Worm (Caenorhabditis elegans) whole organism, young adult: ENCODE results near the gene srbc-55.

Experiments used
- B0019.2 ChIP-seq: fragments of 200-800 bp; sonication (Bioruptor generic); conservative IDR thresholded peaks from 2 replicates; pipeline ENCODE4 v1.3.6; 2022; ENCODE audit warnings: missing genetic modification reagents, missing genetic modification characterization, missing compliant biosample characterization
- F37B4.10 ChIP-seq: fragments of 200-800 bp; sonication (Bioruptor generic); IDR thresholded peaks from 2 replicates; pipeline ENCODE4 v1.3.6; 2022; ENCODE audit warnings: missing genetic modification characterization, missing compliant biosample characterization
- F57A8.1 ChIP-seq: fragments of 200-800 bp; sonication (Bioruptor generic); optimal IDR thresholded peaks from 2 replicates; lab custom pipeline; 2018; ENCODE audit warnings: mild to moderate bottlenecking, missing genetic modification characterization, moderate library complexity, missing compliant biosample characterization
- K12H6.12 ChIP-seq: fragments of 200-800 bp; sonication (Bioruptor generic); optimal IDR thresholded peaks from 2 replicates; lab custom pipeline; 2018; ENCODE audit warnings: mild to moderate bottlenecking, missing genetic modification characterization, missing compliant biosample characterization
- T07F8.4 ChIP-seq: sonication (generic microtip); optimal IDR thresholded peaks from 2 replicates; lab custom pipeline; 2016; ENCODE audit warnings: mild to moderate bottlenecking, missing genetic modification characterization, moderate library complexity, missing compliant biosample characterization
- Y67H2A.10 ChIP-seq: fragments of 200-800 bp; sonication (Bioruptor generic); conservative IDR thresholded peaks from 2 replicates; pipeline ENCODE4 v1.3.6; 2022; ENCODE audit warnings: missing genetic modification reagents, missing genetic modification characterization, missing compliant biosample characterization
- akir-1 ChIP-seq: fragments of 200-800 bp; sonication (Bioruptor generic); optimal IDR thresholded peaks from 2 replicates; lab custom pipeline; 2018; ENCODE audit warnings: mild to moderate bottlenecking, missing genetic modification characterization, moderate library complexity, missing compliant biosample characterization
- ama-1 ChIP-seq, 3 experiments: fragments of 150-350 bp in 1 of 3; sonication (generic microtip) in 2 of 3; optimal IDR thresholded peaks; 2 replicates each; lab custom pipeline; 2014 to 2018; ENCODE audit warnings: missing biosample characterization in 2 of 3, missing genetic modification characterization in 2 of 3, missing genetic modification reagents in 2 of 3
- atf-7 ChIP-seq: sonication (generic microtip); optimal IDR thresholded peaks from 2 replicates; lab custom pipeline; 2017; ENCODE audit warnings: mild to moderate bottlenecking, missing genetic modification characterization, missing compliant biosample characterization
- cebp-2 ChIP-seq: fragments of 200-800 bp; sonication (Bioruptor generic); IDR thresholded peaks from 2 replicates; pipeline ENCODE4 v1.3.6; 2022; ENCODE audit warnings: missing genetic modification characterization, missing compliant biosample characterization
- ceh-100 ChIP-seq: fragments of 200-800 bp; sonication (Bioruptor generic); IDR thresholded peaks from 2 replicates; pipeline ENCODE4 v1.3.6; 2022; ENCODE audit warnings: missing genetic modification reagents, missing genetic modification characterization, missing compliant biosample characterization
- ceh-27 ChIP-seq: fragments of 200-800 bp; sonication (Bioruptor generic); optimal IDR thresholded peaks from 2 replicates; lab custom pipeline; 2018; ENCODE audit warnings: mild to moderate bottlenecking, missing genetic modification characterization, moderate library complexity, missing compliant biosample characterization
- dox-1 ChIP-seq: fragments of 200-800 bp; sonication (Bioruptor generic); IDR thresholded peaks from 2 replicates; pipeline ENCODE4 v1.3.6; 2022; ENCODE audit warnings: missing genetic modification reagents, missing genetic modification characterization, missing compliant biosample characterization
- dpl-1 ChIP-seq: fragments of 150-350 bp; optimal IDR thresholded peaks from 2 replicates; lab custom pipeline; 2014; ENCODE audit warnings: missing biosample characterization, missing genetic modification reagents, missing genetic modification characterization
- egrh-3 ChIP-seq: fragments of 200-800 bp; sonication (Bioruptor generic); IDR thresholded peaks from 2 replicates; pipeline ENCODE4 v1.3.6; 2022; ENCODE audit warnings: missing genetic modification reagents, missing genetic modification characterization, missing compliant biosample characterization
- hrde-1 ChIP-seq: sonication (generic microtip); optimal IDR thresholded peaks from 2 replicates; lab custom pipeline; 2016; ENCODE audit warnings: missing genetic modification characterization, mild to moderate bottlenecking, missing compliant biosample characterization, moderate library complexity, missing genotype, missing genetic modification reagents, borderline replicate concordance
- lin-26 ChIP-seq: fragments of 200-800 bp; sonication (Bioruptor generic); IDR thresholded peaks from 2 replicates; pipeline ENCODE4 v1.3.6; 2022; ENCODE audit warnings: missing genetic modification reagents, missing genetic modification characterization, missing compliant biosample characterization
- lin-35 ChIP-seq, 3 experiments: fragments of 150-350 bp in 2 of 3; sonication (generic microtip) in 1 of 3; optimal IDR thresholded peaks; 2 replicates each; lab custom pipeline; 2014 to 2018; ENCODE audit warnings: missing biosample characterization in 3 of 3, missing genetic modification characterization in 3 of 3, missing genetic modification reagents in 3 of 3
- lin-40 ChIP-seq: sonication (generic microtip); optimal IDR thresholded peaks from 2 replicates; lab custom pipeline; 2016; ENCODE audit warnings: missing genetic modification characterization, mild to moderate bottlenecking, missing compliant biosample characterization, missing genotype, missing genetic modification reagents
- lir-1 ChIP-seq: fragments of 200-800 bp; sonication (Bioruptor generic); conservative IDR thresholded peaks from 2 replicates; pipeline ENCODE4 v1.3.6; 2022; ENCODE audit warnings: missing genetic modification reagents, missing genetic modification characterization, missing compliant biosample characterization
- lsy-27 ChIP-seq: sonication (generic microtip); optimal IDR thresholded peaks from 2 replicates; lab custom pipeline; 2017; ENCODE audit warnings: missing genetic modification characterization, mild to moderate bottlenecking, missing compliant biosample characterization, antibody characterized with exemption, missing genotype, borderline replicate concordance; ENCODE audit not compliant: insufficient read depth
- madf-10 ChIP-seq: sonication (generic microtip); optimal IDR thresholded peaks from 2 replicates; lab custom pipeline; 2016; ENCODE audit warnings: mild to moderate bottlenecking, missing genetic modification characterization, missing compliant biosample characterization
- madf-6 ChIP-seq: fragments of 200-800 bp; sonication (Bioruptor generic); IDR thresholded peaks from 2 replicates; pipeline ENCODE4 v1.3.6; 2022; ENCODE audit warnings: missing genetic modification reagents, missing genetic modification characterization, missing compliant biosample characterization
- madf-8 ChIP-seq: fragments of 200-800 bp; sonication (Bioruptor generic); conservative IDR thresholded peaks from 2 replicates; pipeline ENCODE4 v1.3.6; 2022; ENCODE audit warnings: missing genetic modification reagents, missing genetic modification characterization, missing compliant biosample characterization
- mel-28 ChIP-seq: sonication (generic microtip); optimal IDR thresholded peaks from 2 replicates; lab custom pipeline; 2016; ENCODE audit warnings: borderline replicate concordance, mild to moderate bottlenecking, missing genetic modification characterization, missing compliant biosample characterization
- nhr-27 ChIP-seq: fragments of 200-800 bp; sonication (Bioruptor generic); optimal IDR thresholded peaks from 2 replicates; lab custom pipeline; 2018; ENCODE audit warnings: mild to moderate bottlenecking, missing genetic modification characterization, moderate library complexity, missing compliant biosample characterization
- pha-4 ChIP-seq: fragments of 150-350 bp; sonication (generic microtip); optimal IDR thresholded peaks from 2 replicates; lab custom pipeline; 2014; ENCODE audit warnings: missing biosample characterization, missing genetic modification reagents, missing genetic modification characterization
- repo-1 ChIP-seq: sonication (generic microtip); optimal IDR thresholded peaks from 2 replicates; lab custom pipeline; 2017; ENCODE audit warnings: mild to moderate bottlenecking, missing genetic modification characterization, missing compliant biosample characterization
- rpc-1 ChIP-seq, 2 experiments: fragments of 150-350 bp in 1 of 2; sonication (generic microtip) in 1 of 2; optimal IDR thresholded peaks; 2 replicates each; lab custom pipeline; 2014 to 2018; ENCODE audit warnings: missing biosample characterization in 1 of 2, missing genetic modification characterization in 1 of 2, missing genetic modification reagents in 1 of 2, missing genotype in 1 of 2
- snpc-4 ChIP-seq, 5 experiments: fragments of 150-350 bp in 1 of 5; sonication (generic microtip) in 4 of 5; optimal IDR thresholded peaks; 2 replicates each; lab custom pipeline; 2014 to 2018; ENCODE audit warnings: missing genetic modification characterization in 5 of 5, missing biosample characterization in 3 of 5, antibody characterized with exemption in 2 of 5, mild to moderate bottlenecking in 2 of 5, missing compliant biosample characterization in 2 of 5, missing genotype in 2 of 5, moderate library complexity in 2 of 5, missing genetic modification reagents in 1 of 5
- tbx-9 ChIP-seq: sonication (generic microtip); optimal IDR thresholded peaks from 2 replicates; lab custom pipeline; 2016; ENCODE audit warnings: borderline replicate concordance, missing genetic modification characterization, inconsistent platforms, missing compliant biosample characterization
- tlf-1 ChIP-seq: fragments of 200-800 bp; sonication (Bioruptor generic); optimal IDR thresholded peaks from 2 replicates; lab custom pipeline; 2018; ENCODE audit warnings: mild to moderate bottlenecking, missing genetic modification characterization, missing compliant biosample characterization
- unc-62 ChIP-seq: fragments of 150-350 bp; optimal IDR thresholded peaks from 2 replicates; lab custom pipeline; 2014; ENCODE audit warnings: missing biosample characterization, missing genetic modification reagents, missing genetic modification characterization
- xnd-1 ChIP-seq: sonication (generic microtip); optimal IDR thresholded peaks from 2 replicates; lab custom pipeline; 2016; ENCODE audit warnings: missing genotype, missing genetic modification reagents, missing genetic modification characterization, missing compliant biosample characterization
- ztf-18 ChIP-seq: sonication (generic microtip); optimal IDR thresholded peaks from 2 replicates; lab custom pipeline; 2016; ENCODE audit warnings: missing genotype, mild to moderate bottlenecking, missing genetic modification characterization, missing compliant biosample characterization

Gene srbc-55

ce11 chrV:15831586-15831985 lies 1.8 kb upstream of the srbc-55 start, which contains the start of gene srbc-56 (continued):
- no peak for TF ChIP-seq egrh-3 (GFP tag; lab: Robert Waterston, UW)
- no peak for TF ChIP-seq lir-1 (GFP tag; lab: Robert Waterston, UW)
- no peak for TF ChIP-seq pha-4 (tag; lab: Kevin White, UChicago)
- TF ChIP-seq akir-1 (GFP tag; lab: Kevin White, UChicago): no peak
- no peak for TF ChIP-seq unc-62 (GFP tag; lab: Kevin White, UChicago)

- no peak for TF ChIP-seq hrde-1 (tag; lab: Kevin White, UChicago)
- no peak for TF ChIP-seq F57A8.1 (GFP tag; lab: Kevin White, UChicago)
- no peak for TF ChIP-seq madf-8 (GFP tag; lab: Robert Waterston, UW)
- TF ChIP-seq K12H6.12 (tag; lab: Kevin White, UChicago): no peak
- TF ChIP-seq madf-10 (tag; lab: Kevin White, UChicago): no peak
- TF ChIP-seq dpl-1 (GFP tag; lab: Kevin White, UChicago): no peak
- no peak for TF ChIP-seq snpc-4 (GFP tag; optimal IDR thresholded peaks at IDR 0.05; lab: Kevin White, UChicago)
- TF ChIP-seq snpc-4 (tag; optimal IDR thresholded peaks at IDR 0.05; lab: Kevin White, UChicago): no peak
- no peak for TF ChIP-seq ceh-100
- no peak for TF ChIP-seq tbx-9 (tag; lab: Kevin White, UChicago)
- TF ChIP-seq B0019.2 (GFP tag; lab: Robert Waterston, UW): no peak
- TF ChIP-seq rpc-1 (optimal IDR thresholded peaks at IDR 0.05; lab: Kevin White, UChicago): no peak
- TF ChIP-seq rpc-1 (tag; optimal IDR thresholded peaks at IDR 0.05; lab: Kevin White, UChicago): no peak
- TF ChIP-seq dox-1: no peak
- no peak for TF ChIP-seq Y67H2A.10
- no peak for TF ChIP-seq ama-1 (optimal IDR thresholded peaks at IDR 0.05; lab: Kevin White, UChicago)
- no peak for TF ChIP-seq ama-1 (GFP tag; optimal IDR thresholded peaks at IDR 0.05; lab: Kevin White, UChicago)
- no peak for TF ChIP-seq lin-26 (GFP tag; lab: Robert Waterston, UW)
- no peak for TF ChIP-seq akir-1 (GFP tag; lab: Kevin White, UChicago)
Observed at ce11 chrV:15826110-15826509, 3.7 kb downstream of the srbc-55 start, which contains the start of gene srbc-51. TSS of gene srbc-51 (plus strand) at chrV:15826410.

ce11 chrV:15824866-15825265 lies 4.9 kb downstream of the srbc-55 start, which contains the start of gene srbc-50:
TSS of gene srbc-50 (minus strand) at chrV:15824966.
- no peak for TF ChIP-seq madf-6 (GFP tag; lab: Robert Waterston, UW)
- no peak for TF ChIP-seq atf-7 (tag; lab: Kevin White, UChicago)
- no peak for TF ChIP-seq tbx-9 (tag; lab: Kevin White, UChicago)
- no peak for TF ChIP-seq lin-40
- no peak for TF ChIP-seq ztf-18
- TF ChIP-seq F37B4.10 (GFP tag; lab: Robert Waterston, UW): no peak
- no peak for TF ChIP-seq T07F8.4
- TF ChIP-seq lin-35 (GFP tag; optimal IDR thresholded peaks at IDR 0.05; lab: Kevin White, UChicago): no peak
- no peak for TF ChIP-seq lsy-27 (tag; lab: Kevin White, UChicago)
- no peak for TF ChIP-seq mel-28 (tag; lab: Kevin White, UChicago)
- no peak for TF ChIP-seq ceh-27 (GFP tag; lab: Kevin White, UChicago)
- no peak for TF ChIP-seq xnd-1 (tag; lab: Kevin White, UChicago)
- TF ChIP-seq repo-1 (tag; lab: Kevin White, UChicago): no peak
- no peak for TF ChIP-seq Y67H2A.10
- TF ChIP-seq tlf-1 (GFP tag; lab: Kevin White, UChicago): no peak
- no peak for TF ChIP-seq dox-1
- TF ChIP-seq nhr-27: no peak
- no peak for TF ChIP-seq cebp-2 (GFP tag; lab: Robert Waterston, UW)
